Fruit fly (Drosophila melanogaster) whole organism, pupa: ENCODE results near the gene CG45049.
A peak's percentile ranks its signal among the peaks of the same experiment; 100 is the strongest.

Source experiments
- CG10348 ChIP-seq: fragments of 200-800 bp; sonication (Bioruptor generic); IDR thresholded peaks from 2 replicates; pipeline ENCODE4 v1.3.6; 2022; ENCODE audit warnings: missing biosample characterization, missing genetic modification characterization
- CG12605 ChIP-seq: fragments of 200-800 bp; sonication (Bioruptor generic); IDR thresholded peaks from 2 replicates; pipeline ENCODE4 v1.3.6; 2022; ENCODE audit warnings: missing biosample characterization, missing genetic modification characterization
- CG13204 ChIP-seq: fragments of 200-800 bp; sonication (Bioruptor generic); optimal IDR thresholded peaks from 2 replicates; lab custom pipeline; 2018; ENCODE audit warnings: missing biosample characterization, mild to moderate bottlenecking, missing genetic modification characterization, moderate library complexity
- CG14655 ChIP-seq: fragments of 200-800 bp; sonication (Bioruptor generic); optimal IDR thresholded peaks from 3 replicates; lab custom pipeline; 2017; ENCODE audit warnings: mild to moderate bottlenecking, missing biosample characterization, missing genetic modification reagents, missing genetic modification characterization
- CG15710 ChIP-seq: fragments of 200-800 bp; sonication (Bioruptor generic); optimal IDR thresholded peaks from 2 replicates; lab custom pipeline; 2018; ENCODE audit warnings: missing biosample characterization, mild to moderate bottlenecking, missing genetic modification characterization, moderate library complexity
- CG17806 ChIP-seq: fragments of 200-800 bp; sonication (Bioruptor generic); optimal IDR thresholded peaks from 2 replicates; lab custom pipeline; 2018; ENCODE audit warnings: missing biosample characterization, mild to moderate bottlenecking, missing genetic modification characterization, moderate library complexity
- CG32121 ChIP-seq: fragments of 200-800 bp; sonication (Bioruptor generic); IDR thresholded peaks from 2 replicates; pipeline ENCODE4 v1.3.6; 2022; ENCODE audit warnings: missing biosample characterization, missing genetic modification characterization
- CG34367 ChIP-seq: fragments of 200-800 bp; sonication (Bioruptor generic); optimal IDR thresholded peaks from 2 replicates; lab custom pipeline; 2018; ENCODE audit warnings: missing biosample characterization, mild to moderate bottlenecking, missing genetic modification characterization
- CG4496 ChIP-seq: fragments of 200-800 bp; sonication (Bioruptor generic); IDR thresholded peaks from 3 replicates; pipeline ENCODE4 v1.3.6; 2022; ENCODE audit warnings: missing biosample characterization, missing genetic modification characterization
- CG8159 ChIP-seq: fragments of 200-800 bp; sonication (Bioruptor generic); optimal IDR thresholded peaks from 3 replicates; lab custom pipeline; 2018; ENCODE audit warnings: missing biosample characterization, mild to moderate bottlenecking, missing genetic modification characterization, moderate library complexity
- CG8301 ChIP-seq: fragments of 200-800 bp; sonication (Bioruptor generic); optimal IDR thresholded peaks from 2 replicates; lab custom pipeline; 2018; ENCODE audit warnings: missing biosample characterization, mild to moderate bottlenecking, missing genetic modification characterization
- CG9948 ChIP-seq: fragments of 200-800 bp; sonication (Bioruptor generic); optimal IDR thresholded peaks from 2 replicates; lab custom pipeline; 2018; ENCODE audit warnings: missing biosample characterization, mild to moderate bottlenecking, missing genetic modification characterization, moderate library complexity
- D1 ChIP-seq: fragments of 200-800 bp; sonication (Bioruptor generic); optimal IDR thresholded peaks from 2 replicates; lab custom pipeline; 2018; ENCODE audit warnings: missing biosample characterization, mild to moderate bottlenecking, missing genetic modification characterization, moderate library complexity
- EcR ChIP-seq: fragments of 200-800 bp; sonication (Bioruptor generic); optimal IDR thresholded peaks from 3 replicates; lab custom pipeline; 2019; ENCODE audit warnings: missing biosample characterization, missing genetic modification characterization, mild to moderate bottlenecking, moderate library complexity, missing genetic modification reagents
- Ets98B ChIP-seq: fragments of 200-800 bp; sonication (Bioruptor generic); IDR thresholded peaks from 2 replicates; pipeline ENCODE4 v1.3.6; 2022; ENCODE audit warnings: missing biosample characterization, missing genetic modification characterization
- Pif1A ChIP-seq: fragments of 200-800 bp; sonication (Bioruptor generic); optimal IDR thresholded peaks from 3 replicates; lab custom pipeline; 2016; ENCODE audit warnings: missing biosample characterization, missing genetic modification characterization
- Pif1B ChIP-seq: fragments of 200-800 bp; sonication (Bioruptor generic); optimal IDR thresholded peaks from 3 replicates; lab custom pipeline; 2016; ENCODE audit warnings: missing biosample characterization, missing genetic modification characterization
- Snoo ChIP-seq: fragments of 200-800 bp; sonication (Bioruptor generic); optimal IDR thresholded peaks from 3 replicates; lab custom pipeline; 2017; ENCODE audit warnings: missing biosample characterization, mild to moderate bottlenecking, missing genetic modification characterization, inconsistent platforms
- fd96Ca ChIP-seq: fragments of 200-800 bp; sonication (Bioruptor generic); IDR thresholded peaks from 3 replicates; pipeline ENCODE4 v1.3.6; 2022; ENCODE audit warnings: missing biosample characterization, missing genetic modification characterization
- gl ChIP-seq: fragments of 200-800 bp; sonication (Bioruptor generic); optimal IDR thresholded peaks from 2 replicates; lab custom pipeline; 2018; ENCODE audit warnings: missing biosample characterization, mild to moderate bottlenecking, missing genetic modification characterization
- rn ChIP-seq: fragments of 200-800 bp; sonication (Bioruptor generic); IDR thresholded peaks from 2 replicates; pipeline ENCODE4 v1.3.6; 2022; ENCODE audit warnings: missing biosample characterization, missing genetic modification characterization

CG45049 gene

DNA sequence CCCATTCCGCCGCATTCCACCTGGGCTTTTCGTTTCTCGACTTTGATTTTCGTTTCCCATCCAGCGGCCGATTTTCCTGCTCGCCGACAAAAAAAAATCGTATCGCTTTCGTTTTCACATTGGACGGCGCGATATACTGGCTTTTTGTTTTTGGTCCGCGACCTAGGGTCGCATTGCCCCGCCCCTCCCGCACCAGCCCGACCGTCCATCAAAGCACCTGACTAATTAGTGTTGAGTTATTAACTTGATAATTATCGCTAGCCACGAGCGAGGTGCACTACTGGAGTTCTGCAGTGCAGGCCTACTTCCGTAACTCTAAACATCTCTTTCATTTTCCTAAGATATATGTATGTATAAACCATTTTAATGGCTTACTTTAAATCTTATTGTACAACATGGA, 24.9 kb downstream of the CG45049 start:
- TF ChIP-seq CG10348 (GFP tag; lab: Robert Waterston, UW): no peak
- no peak for TF ChIP-seq CG34367 (tag; lab: Kevin White, UChicago)
- TF ChIP-seq CG15710 (tag; lab: Kevin White, UChicago): no peak
- TF ChIP-seq Snoo (tag; lab: Kevin White, UChicago): no peak
- TF ChIP-seq CG17806 (tag; lab: Kevin White, UChicago): no peak
- no peak for TF ChIP-seq CG12605 (GFP tag; lab: Robert Waterston, UW)
- no peak for TF ChIP-seq fd96Ca
- TF ChIP-seq Ets98B (GFP tag; lab: Robert Waterston, UW): no peak
- no peak for TF ChIP-seq gl
- no peak for TF ChIP-seq rn
- no peak for TF ChIP-seq CG8301 (tag; lab: Kevin White, UChicago)
- no peak for TF ChIP-seq Pif1A (GFP tag; lab: Kevin White, UChicago)
- no peak for TF ChIP-seq CG13204 (GFP tag; lab: Kevin White, UChicago)
- TF ChIP-seq D1 (tag; lab: Kevin White, UChicago): no peak
- TF ChIP-seq CG9948: no peak

DNA sequence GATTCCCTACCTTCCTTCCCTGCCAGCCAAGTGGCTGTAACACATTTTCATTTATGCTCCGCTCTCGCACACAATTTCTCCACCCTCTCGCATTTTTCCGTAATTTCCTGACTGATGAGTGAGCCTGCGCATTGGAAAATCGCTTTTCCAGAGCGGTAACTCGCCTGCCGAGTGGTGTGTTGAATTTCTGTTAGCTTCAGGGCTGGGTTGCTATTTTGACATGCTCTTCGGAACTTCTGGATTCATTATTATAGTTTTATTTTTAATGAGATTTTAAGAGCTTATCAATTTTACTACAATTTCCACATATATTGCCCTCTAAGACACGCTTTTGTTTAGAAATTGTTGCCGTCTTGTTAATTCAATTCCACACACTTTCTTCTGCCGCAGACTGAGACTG, 26.2 kb downstream of the CG45049 start:
- TF ChIP-seq gl: no peak
- TF ChIP-seq Pif1A (GFP tag; lab: Kevin White, UChicago): no peak
- no peak for TF ChIP-seq CG8159
- no peak for TF ChIP-seq CG15710 (tag; lab: Kevin White, UChicago)

DNA sequence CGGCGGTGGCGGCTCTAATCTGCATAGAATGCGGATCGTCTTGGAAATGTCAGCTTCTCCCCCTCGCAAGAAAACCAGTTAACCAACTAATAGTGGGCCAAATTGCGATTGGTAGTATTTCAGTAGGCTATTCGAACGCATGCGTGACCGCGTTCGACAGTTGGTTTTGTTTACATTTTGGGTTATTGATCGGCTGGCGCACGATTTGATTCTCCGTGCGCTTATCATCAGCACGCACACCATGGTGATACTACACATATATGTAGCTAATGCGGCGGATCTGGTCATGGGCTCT, 26.8 kb downstream of the CG45049 start:
- TF ChIP-seq CG15710 (tag; lab: Kevin White, UChicago) (no peak), CG14655 (GFP tag; lab: Kevin White, UChicago) (no peak), CG10348 (GFP tag; lab: Robert Waterston, UW) (no peak), CG32121 (GFP tag; lab: Robert Waterston, UW) (no peak), Ets98B (GFP tag; lab: Robert Waterston, UW) (no peak), CG17806 (tag; lab: Kevin White, UChicago) (no peak), fd96Ca (no peak), EcR (GFP tag; lab: Kevin White, UChicago) (peak; percentile 8), CG4496 (GFP tag; lab: Robert Waterston, UW) (0 out of 3 replicates have a peak, but pooled peaks have one; percentile 13), CG34367 (tag; lab: Kevin White, UChicago) (no peak), Pif1A (GFP tag; lab: Kevin White, UChicago) (no peak), CG8159 (no peak), CG9948 (no peak), CG8301 (tag; lab: Kevin White, UChicago) (no peak), CG13204 (GFP tag; lab: Kevin White, UChicago) (no peak), gl (no peak), D1 (tag; lab: Kevin White, UChicago) (no peak)

dm6 chr3R:22753895-22754774, 27.4 kb downstream of the CG45049 start:
- TF ChIP-seq CG15710 (tag; lab: Kevin White, UChicago) (no peak), CG32121 (GFP tag; lab: Robert Waterston, UW) (peak; percentile 57; the same call in 1 of the 2 replicates), CG17806 (tag; lab: Kevin White, UChicago) (no peak), CG8301 (tag; lab: Kevin White, UChicago) (peak; percentile 37), Ets98B (GFP tag; lab: Robert Waterston, UW) (peak; percentile 65), CG8159 (no peak), Pif1A (GFP tag; lab: Kevin White, UChicago) (no peak), CG13204 (GFP tag; lab: Kevin White, UChicago) (peak; percentile 92), CG14655 (GFP tag; lab: Kevin White, UChicago) (peak; percentile 58), CG34367 (tag; lab: Kevin White, UChicago) (no peak), Snoo (tag; lab: Kevin White, UChicago) (no peak), gl (no peak), Pif1B (GFP tag; lab: Kevin White, UChicago) (no peak), CG10348 (GFP tag; lab: Robert Waterston, UW) (no peak), EcR (GFP tag; lab: Kevin White, UChicago) (no peak), CG4496 (GFP tag; lab: Robert Waterston, UW) (peak; percentile 57), rn (no peak), CG12605 (GFP tag; lab: Robert Waterston, UW) (peak; percentile 40), fd96Ca (peak; percentile 53; the same call in 1 of the 3 replicates), D1 (tag; lab: Kevin White, UChicago) (no peak), CG9948 (no peak)

DNA sequence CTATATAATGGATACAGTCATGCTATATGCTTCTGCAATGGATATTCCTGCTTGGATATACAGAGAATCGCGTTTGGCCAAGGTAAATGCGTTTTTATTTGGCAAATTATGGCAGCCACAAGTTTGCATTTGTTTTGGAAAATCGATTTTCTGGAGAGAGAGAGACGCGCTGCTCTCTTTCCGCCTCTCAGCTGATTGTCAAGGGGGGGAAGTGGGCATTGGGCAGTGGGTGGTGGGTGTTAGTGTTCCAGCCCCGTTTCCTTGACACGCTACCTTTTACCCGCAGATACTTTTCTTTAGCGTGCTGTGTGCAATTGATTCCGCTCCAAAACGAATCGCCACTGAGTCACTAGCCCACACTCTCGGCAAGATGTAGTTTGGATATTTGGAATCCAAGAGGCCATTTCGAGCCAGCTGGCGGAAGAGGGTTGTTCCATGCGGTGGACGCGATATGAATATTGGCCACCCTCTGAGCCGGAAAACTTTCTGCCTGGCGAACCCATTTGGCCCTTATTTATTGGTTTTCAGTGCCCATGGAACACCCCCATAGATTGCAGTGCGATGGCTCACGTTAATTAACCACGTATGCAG, 28.5 kb downstream of the CG45049 start:
- no peak for TF ChIP-seq CG14655 (GFP tag; lab: Kevin White, UChicago)
- peak; percentile 7; the same call in 1 of the 2 replicates for TF ChIP-seq Ets98B (GFP tag; lab: Robert Waterston, UW)

DNA sequence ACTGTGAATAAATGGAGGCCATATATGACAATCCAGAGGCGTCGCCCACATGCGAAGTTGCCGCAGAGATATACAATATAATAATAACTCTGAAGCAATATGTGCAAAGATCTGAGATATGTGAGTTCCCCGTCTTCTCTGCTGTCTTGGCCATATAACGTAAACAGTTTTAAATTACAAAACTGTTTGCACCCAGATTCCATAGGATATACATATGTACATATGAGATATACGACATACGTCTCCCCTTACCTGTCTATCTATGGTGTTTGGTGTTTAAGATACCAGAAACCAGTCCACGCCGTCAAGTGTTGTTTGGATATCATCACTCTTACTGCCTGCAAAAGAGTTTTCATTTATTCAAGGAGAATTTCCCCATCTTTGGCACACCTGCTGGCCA, 29.5 kb downstream of the CG45049 start:
- TF ChIP-seq CG32121 (GFP tag; lab: Robert Waterston, UW): peak; percentile 29; the same call in 1 of the 2 replicates
- peak; percentile 39; the same call in 1 of the 3 replicates for TF ChIP-seq fd96Ca
- peak; percentile 59; the same call in 1 of the 3 replicates for TF ChIP-seq CG4496 (GFP tag; lab: Robert Waterston, UW)
- no peak for TF ChIP-seq CG15710 (tag; lab: Kevin White, UChicago)
- TF ChIP-seq CG14655 (GFP tag; lab: Kevin White, UChicago): no peak
- TF ChIP-seq, all 21 proteins: peak for 3
